Worm (Caenorhabditis elegans) whole organism, mixed stage, embryonic: Measurements from ENCODE around the gene hot-1.
A peak's percentile ranks its signal among the peaks of the same experiment; 100 is the strongest.

Source experiments
- blmp-1 ChIP-seq: fragments of 150-350 bp; optimal IDR thresholded peaks from 2 replicates; lab custom pipeline; 2014; ENCODE audit warnings: missing biosample characterization, missing genetic modification characterization
- ceh-39 ChIP-seq: fragments of 150-350 bp; optimal IDR thresholded peaks from 2 replicates; lab custom pipeline; 2014; ENCODE audit warnings: missing biosample characterization, missing genetic modification characterization
- cnd-1 ChIP-seq: fragments of 200-800 bp; sonication (Bioruptor generic); optimal IDR thresholded peaks from 2 replicates; lab custom pipeline; 2018; ENCODE audit warnings: mild to moderate bottlenecking, missing genetic modification characterization, missing compliant biosample characterization
- pha-4 ChIP-seq: fragments of 150-350 bp; optimal IDR thresholded peaks from 2 replicates; lab custom pipeline; 2018; ENCODE audit warnings: missing biosample characterization, missing genetic modification reagents, missing genetic modification characterization
- sem-2 ChIP-seq: fragments of 200-800 bp; sonication (Bioruptor generic); optimal IDR thresholded peaks from 2 replicates; lab custom pipeline; 2018; ENCODE audit warnings: mild to moderate bottlenecking, missing genetic modification characterization, missing compliant biosample characterization

ce11 chrV:14650631-14651030 lies 29.7 kb downstream of the hot-1 start:
- TF ChIP-seq pha-4 (tag; lab: Kevin White, UChicago), result no peak
- TF ChIP-seq cnd-1 (tag; lab: Kevin White, UChicago), result peak; percentile 45
- no peak for TF ChIP-seq sem-2 (GFP tag; lab: Kevin White, UChicago)
- TF ChIP-seq ceh-39 (tag; lab: Kevin White, UChicago), result no peak
- no peak for TF ChIP-seq blmp-1 (tag; lab: Kevin White, UChicago)
